Worm (Caenorhabditis elegans): Measurements from ENCODE around the gene epg-6.

DNA sequence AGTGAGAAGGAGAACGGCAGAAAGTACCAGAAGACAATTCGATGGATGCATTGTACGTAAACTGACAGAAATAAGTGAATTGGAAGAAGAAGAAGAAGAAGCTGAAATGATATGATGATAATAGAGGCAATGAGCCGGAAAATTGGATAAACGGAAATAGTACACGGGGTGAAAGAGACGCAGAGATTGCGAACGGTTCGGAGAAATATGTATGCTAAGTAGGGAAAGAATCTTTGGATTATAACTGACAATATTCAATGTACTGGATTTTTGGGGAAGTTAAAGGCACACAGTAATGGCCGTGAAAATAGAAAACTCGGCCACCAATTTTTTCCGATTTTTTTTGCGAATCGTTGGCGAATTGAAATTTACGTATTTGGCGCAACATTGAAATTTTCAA is 24.7 kb downstream of the epg-6 start, which contains the start of gene Y45F3A.4:
- TF ChIP-seq nhr-237 (tag; optimal IDR thresholded peaks at IDR 0.05) (no peak), nhr-43 (tag; optimal IDR thresholded peaks at IDR 0.05; ENCODE audit: poor library complexity, severe bottlenecking) (no peak), ama-1 (optimal IDR thresholded peaks at IDR 0.05) (no peak), unc-62 (GFP tag; optimal IDR thresholded peaks at IDR 0.05) (no peak), egl-27 (tag; optimal IDR thresholded peaks at IDR 0.05) (no peak), skn-1 (tag; optimal IDR thresholded peaks at IDR 0.05) (no peak), hmg-11 (tag; optimal IDR thresholded peaks at IDR 0.05) (no peak), jun-1 (tag; optimal IDR thresholded peaks at IDR 0.05) (no peak), aly-2 (tag; optimal IDR thresholded peaks at IDR 0.05) (no peak), lin-15B (tag; optimal IDR thresholded peaks at IDR 0.05) (no peak), nhr-12 (tag; optimal IDR thresholded peaks at IDR 0.05) (no peak), elt-3 (tag; optimal IDR thresholded peaks at IDR 0.05) (no peak)
